Fruit fly (Drosophila melanogaster) whole organism, embryonic: ENCODE data around the gene CG9498.
A peak's percentile ranks its signal among the peaks of the same experiment; 100 is the strongest.

Experiments used
- Atf3 ChIP-seq: fragments of 200-800 bp; sonication (Bioruptor generic); optimal IDR thresholded peaks from 3 replicates; lab custom pipeline; 2016; ENCODE audit warnings: missing biosample characterization, missing genetic modification characterization
- Atf6 ChIP-seq: fragments of 200-800 bp; sonication (Bioruptor generic); IDR thresholded peaks from 2 replicates; pipeline ENCODE4 v1.3.6; 2022; ENCODE audit warnings: missing biosample characterization, missing genetic modification characterization
- Awh ChIP-seq: fragments of 200-800 bp; sonication (Bioruptor generic); IDR thresholded peaks from 2 replicates; pipeline ENCODE4, ENCODE4 v1.3.6; 2022; ENCODE audit warnings: missing biosample characterization, missing genetic modification characterization
- Bgb ChIP-seq: fragments of 200-800 bp; sonication (Bioruptor generic); IDR thresholded peaks from 2 replicates; pipeline ENCODE4 v1.3.6; 2022; ENCODE audit warnings: missing biosample characterization, missing genetic modification characterization; ENCODE audit not compliant: partially characterized antibody
- CG10209 ChIP-seq: fragments of 200-800 bp; sonication (Bioruptor generic); optimal IDR thresholded peaks from 3 replicates; lab custom pipeline; 2017; ENCODE audit warnings: missing biosample characterization, mild to moderate bottlenecking, missing genetic modification characterization, missing genetic modification reagents
- CG10959 ChIP-seq: fragments of 200-800 bp; sonication (Bioruptor generic); IDR thresholded peaks from 2 replicates; pipeline ENCODE4 v1.3.6; 2022; ENCODE audit warnings: missing biosample characterization, missing genetic modification characterization
- CG11504 ChIP-seq: fragments of 200-800 bp; sonication (Bioruptor generic); optimal IDR thresholded peaks from 3 replicates; lab custom pipeline; 2019; ENCODE audit warnings: missing biosample characterization, mild to moderate bottlenecking, missing genetic modification characterization, moderate library complexity
- CG11695 ChIP-seq: fragments of 200-800 bp; sonication (Bioruptor generic); IDR thresholded peaks from 3 replicates; pipeline ENCODE4 v1.3.6; 2022; ENCODE audit warnings: missing biosample characterization, missing genetic modification characterization
- CG13624 ChIP-seq: fragments of 200-800 bp; sonication (Bioruptor generic); optimal IDR thresholded peaks from 2 replicates; lab custom pipeline; 2016; ENCODE audit warnings: missing biosample characterization, missing genetic modification characterization
- CG15011 ChIP-seq: fragments of 200-800 bp; sonication (Bioruptor generic); optimal IDR thresholded peaks from 3 replicates; lab custom pipeline; 2018; ENCODE audit warnings: missing biosample characterization, mild to moderate bottlenecking, missing genetic modification characterization
- CG16779 ChIP-seq: fragments of 200-800 bp; sonication (Bioruptor generic); IDR thresholded peaks from 2 replicates; pipeline ENCODE4 v1.3.6; 2022; ENCODE audit warnings: missing biosample characterization, missing genetic modification characterization
- CG16815 ChIP-seq: fragments of 200-800 bp; sonication (Bioruptor generic); optimal IDR thresholded peaks from 3 replicates; lab custom pipeline; 2017; ENCODE audit warnings: missing biosample characterization, mild to moderate bottlenecking, missing genetic modification characterization
- CG4404 ChIP-seq: fragments of 200-800 bp; sonication (Bioruptor generic); IDR thresholded peaks from 2 replicates; pipeline ENCODE4 v1.3.6; 2022; ENCODE audit warnings: missing biosample characterization, missing genetic modification characterization
- CG4617 ChIP-seq: fragments of 200-800 bp; sonication (Bioruptor generic); optimal IDR thresholded peaks from 3 replicates; lab custom pipeline; 2016; ENCODE audit warnings: missing biosample characterization, missing genetic modification characterization, borderline replicate concordance
- CG4854 ChIP-seq: fragments of 200-800 bp; sonication (Bioruptor generic); optimal IDR thresholded peaks from 2 replicates; lab custom pipeline; 2016; ENCODE audit warnings: missing biosample characterization, missing genetic modification characterization, inconsistent platforms
- CG6765 ChIP-seq: fragments of 200-800 bp; sonication (Bioruptor generic); optimal IDR thresholded peaks from 3 replicates; lab custom pipeline; 2017; ENCODE audit warnings: missing biosample characterization, mild to moderate bottlenecking, missing genetic modification characterization
- CG7963 ChIP-seq: fragments of 200-800 bp; sonication (Bioruptor generic); IDR thresholded peaks from 3 replicates; pipeline ENCODE4 v1.3.6; 2022; ENCODE audit warnings: missing biosample characterization, missing genetic modification characterization; ENCODE audit not compliant: partially characterized antibody
- CG9876 ChIP-seq: fragments of 200-800 bp; sonication (Bioruptor generic); optimal IDR thresholded peaks from 2 replicates; lab custom pipeline; 2016; ENCODE audit warnings: missing biosample characterization, missing genetic modification characterization
- Chrac-16 ChIP-seq: fragments of 200-800 bp; sonication (Bioruptor generic); optimal IDR thresholded peaks from 3 replicates; lab custom pipeline; 2016; ENCODE audit warnings: missing biosample characterization, missing genetic modification characterization
- CkIIα-i1 ChIP-seq: fragments of 200-800 bp; sonication (Bioruptor generic); IDR thresholded peaks from 2 replicates; pipeline ENCODE4 v1.3.6; 2022; ENCODE audit warnings: missing biosample characterization, missing genetic modification characterization
- Dll ChIP-seq: fragments of 200-800 bp; sonication (Bioruptor generic); IDR thresholded peaks from 4 replicates; pipeline ENCODE4 v1.3.6; 2022; ENCODE audit warnings: missing biosample characterization, missing genetic modification characterization; ENCODE audit not compliant: partially characterized antibody
- Fer2 ChIP-seq: fragments of 200-800 bp; sonication (Bioruptor generic); optimal IDR thresholded peaks from 2 replicates; lab custom pipeline; 2018; ENCODE audit warnings: missing biosample characterization, mild to moderate bottlenecking, missing genetic modification characterization, moderate library complexity
- HLH54F ChIP-seq: fragments of 200-800 bp; sonication (Bioruptor generic); optimal IDR thresholded peaks from 3 replicates; lab custom pipeline; 2016; ENCODE audit warnings: missing biosample characterization, missing genetic modification characterization
- Hr3 ChIP-seq: fragments of 200-800 bp; sonication (Bioruptor generic); optimal IDR thresholded peaks from 3 replicates; lab custom pipeline; 2016; ENCODE audit warnings: missing biosample characterization, missing genetic modification characterization
- Hsf ChIP-seq: fragments of 200-800 bp; sonication (Bioruptor generic); optimal IDR thresholded peaks from 3 replicates; lab custom pipeline; 2016; ENCODE audit warnings: missing biosample characterization, missing genetic modification characterization
- Mad ChIP-seq: fragments of 200-800 bp; sonication (Bioruptor generic); optimal IDR thresholded peaks from 2 replicates; lab custom pipeline; 2016; ENCODE audit warnings: missing biosample characterization, missing genetic modification characterization
- NC2α ChIP-seq: fragments of 200-800 bp; sonication (Bioruptor generic); optimal IDR thresholded peaks from 2 replicates; lab custom pipeline; 2016; ENCODE audit warnings: missing biosample characterization, missing genetic modification characterization
- Nf-YB ChIP-seq: fragments of 200-800 bp; sonication (Bioruptor generic); optimal IDR thresholded peaks from 3 replicates; lab custom pipeline; 2019; ENCODE audit warnings: missing biosample characterization, mild to moderate bottlenecking, missing genetic modification characterization, moderate library complexity
- Sox100B ChIP-seq: fragments of 200-800 bp; sonication (Bioruptor generic); optimal IDR thresholded peaks from 3 replicates; lab custom pipeline; 2018; ENCODE audit warnings: missing biosample characterization, mild to moderate bottlenecking, missing genetic modification characterization
- Trl ChIP-seq, 3 experiments: fragments of >200 bp in 2 of 3; fragments of 200-800 bp in 1 of 3; sonication (Bioruptor generic) in 1 of 3; optimal IDR thresholded peaks; 2 replicates in 1 of 3; 3 replicates in 2 of 3; lab custom pipeline; 2016 to 2017; ENCODE audit warnings: missing biosample characterization in 1 of 3, missing genetic modification characterization in 1 of 3
- Vsx1 ChIP-seq: fragments of 200-800 bp; sonication (Bioruptor generic); optimal IDR thresholded peaks from 2 replicates; lab custom pipeline; 2017; ENCODE audit warnings: missing biosample characterization, mild to moderate bottlenecking, missing genetic modification characterization, missing genetic modification reagents
- ab ChIP-seq: fragments of 200-800 bp; sonication (Bioruptor generic); optimal IDR thresholded peaks from 2 replicates; lab custom pipeline; 2016; ENCODE audit warnings: missing biosample characterization, missing genetic modification characterization
- ase ChIP-seq: fragments of 200-800 bp; sonication (Bioruptor generic); IDR thresholded peaks from 3 replicates; pipeline ENCODE4 v1.3.6; 2022; ENCODE audit warnings: missing biosample characterization, missing genetic modification characterization
- chif ChIP-seq, 2 experiments: fragments of 200-800 bp; sonication (Bioruptor generic); optimal IDR thresholded peaks; 3 replicates each; lab custom pipeline; 2016; ENCODE audit warnings: missing biosample characterization in 2 of 2, missing genetic modification characterization in 2 of 2
- chn ChIP-seq: fragments of 200-800 bp; sonication (Bioruptor generic); optimal IDR thresholded peaks from 2 replicates; lab custom pipeline; 2016; ENCODE audit warnings: missing biosample characterization, missing genetic modification characterization
- dan ChIP-seq: fragments of 200-800 bp; sonication (Bioruptor generic); IDR thresholded peaks from 2 replicates; pipeline ENCODE4 v1.3.6; 2022; ENCODE audit warnings: missing biosample characterization, missing genetic modification characterization
- hkb ChIP-seq, 2 experiments: fragments of 200-800 bp in 1 of 2; fragments of >200 bp in 1 of 2; sonication (Bioruptor generic) in 1 of 2; IDR thresholded peaks in 1 of 2; optimal IDR thresholded peaks in 1 of 2; 2 replicates each; pipeline versions ENCODE4 v1.3.6 to Lab custom; 2017 to 2022; ENCODE audit warnings: missing biosample characterization in 1 of 2, missing genetic modification characterization in 1 of 2
- ken ChIP-seq: fragments of 200-800 bp; sonication (Bioruptor generic); IDR thresholded peaks from 3 replicates; pipeline ENCODE4 v1.3.6; 2022; ENCODE audit warnings: missing biosample characterization, missing genetic modification characterization
- klu ChIP-seq: fragments of 200-800 bp; sonication (Bioruptor generic); IDR thresholded peaks from 2 replicates; pipeline ENCODE4 v1.3.6; 2022; ENCODE audit warnings: missing biosample characterization, missing genetic modification characterization
- luna ChIP-seq: fragments of 200-800 bp; sonication (Bioruptor generic); optimal IDR thresholded peaks from 2 replicates; lab custom pipeline; 2016; ENCODE audit warnings: missing biosample characterization, missing genetic modification characterization
- nom ChIP-seq: fragments of 200-800 bp; sonication (Bioruptor generic); optimal IDR thresholded peaks from 2 replicates; lab custom pipeline; 2017; ENCODE audit warnings: missing biosample characterization, missing genetic modification characterization, mild to moderate bottlenecking, moderate library complexity, missing genetic modification reagents
- odd ChIP-seq: fragments of 200-800 bp; sonication (Bioruptor generic); optimal IDR thresholded peaks from 2 replicates; lab custom pipeline; 2017; ENCODE audit warnings: missing biosample characterization, mild to moderate bottlenecking, missing genetic modification characterization
- pum ChIP-seq: fragments of 200-800 bp; sonication (Bioruptor generic); optimal IDR thresholded peaks from 2 replicates; lab custom pipeline; 2016; ENCODE audit warnings: missing biosample characterization, missing genetic modification characterization
- rib ChIP-seq: fragments of 200-800 bp; sonication (Bioruptor generic); IDR thresholded peaks from 2 replicates; pipeline ENCODE4 v1.3.6; 2022; ENCODE audit warnings: missing biosample characterization, missing genetic modification characterization
- sens-2 ChIP-seq: fragments of 200-800 bp; sonication (Bioruptor generic); IDR thresholded peaks from 2 replicates; pipeline ENCODE4 v1.3.6; 2022; ENCODE audit warnings: missing biosample characterization, missing genetic modification characterization
- unc-4 ChIP-seq: fragments of 200-800 bp; sonication (Bioruptor generic); IDR thresholded peaks from 2 replicates; pipeline ENCODE4 v1.3.6; 2022; ENCODE audit warnings: missing biosample characterization, missing genetic modification characterization; ENCODE audit not compliant: partially characterized antibody
- usp ChIP-seq: fragments of >200 bp; optimal IDR thresholded peaks from 2 replicates; lab custom pipeline; 2017; ENCODE audit warnings: missing biosample characterization, missing genetic modification characterization
- vvl ChIP-seq: fragments of 200-800 bp; sonication (Bioruptor generic); IDR thresholded peaks from 2 replicates; pipeline ENCODE4 v1.3.6; 2022; ENCODE audit warnings: missing biosample characterization, missing genetic modification characterization
- wor ChIP-seq: fragments of 200-800 bp; sonication (Bioruptor generic); IDR thresholded peaks from 2 replicates; pipeline ENCODE4 v1.3.6; 2022; ENCODE audit warnings: missing biosample characterization, missing genetic modification characterization

CG9498 gene

DNA sequence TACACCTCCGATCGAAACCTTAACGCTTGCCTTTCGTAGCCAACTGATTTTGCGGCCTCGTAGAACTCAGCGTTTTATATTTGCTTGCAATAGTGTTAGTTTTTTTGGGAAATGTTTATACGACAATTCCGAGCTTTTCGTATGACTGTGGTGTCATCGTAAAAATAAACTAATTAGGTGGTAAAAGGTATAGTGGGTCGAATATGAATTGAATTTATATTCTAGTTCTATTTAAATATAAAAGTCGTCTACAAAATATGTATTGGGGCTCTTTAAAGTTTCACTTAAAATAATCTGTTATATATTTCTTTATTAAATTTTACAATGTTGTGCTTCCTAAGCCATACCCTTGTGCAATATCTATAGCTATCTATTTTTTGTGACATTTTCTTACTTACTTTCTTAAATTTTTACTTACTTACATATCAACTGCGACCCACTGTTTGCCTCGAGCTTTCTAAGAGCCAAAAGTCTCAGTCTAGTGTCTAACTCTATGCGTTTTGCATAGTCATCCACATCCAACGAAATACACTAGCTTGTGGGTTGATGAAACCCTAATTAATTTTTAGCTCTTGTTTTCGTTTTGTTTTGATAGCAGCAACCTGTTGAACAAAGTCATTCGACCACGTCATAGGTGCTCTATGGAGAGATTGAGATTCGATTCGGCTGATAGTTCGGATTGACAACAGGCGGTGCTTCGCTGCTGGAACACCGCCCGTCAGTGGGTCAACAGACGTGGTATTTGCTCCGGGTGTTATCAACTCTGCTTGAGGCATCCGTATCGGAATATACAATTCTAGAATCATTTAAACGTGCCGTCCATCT, at the start of gene CG9498 (continued):
- TF ChIP-seq Fer2 (tag; lab: Kevin White, UChicago) (peak; percentile 84), Trl (optimal IDR thresholded peaks at IDR 0.05; lab: Kevin White, UChicago) (no peak), Trl (GFP tag; optimal IDR thresholded peaks at IDR 0.05; lab: Kevin White, UChicago) (no peak), CG10209 (peak; percentile 77), rib (GFP tag; lab: Robert Waterston, UW) (no peak), Dll (GFP tag; lab: Robert Waterston, UW) (no peak), CG9876 (GFP tag; lab: Kevin White, UChicago) (no peak), CG16815 (GFP tag; lab: Kevin White, UChicago) (peak; percentile 55), Atf6 (GFP tag; lab: Robert Waterston, UW) (peak; percentile 79), ab (GFP tag; lab: Kevin White, UChicago) (no peak), Atf3 (GFP tag; lab: Kevin White, UChicago) (no peak), luna (peak; percentile 18), Sox100B (GFP tag; lab: Kevin White, UChicago) (peak; percentile 90), Bgb (GFP tag; lab: Robert Waterston, UW) (no peak), CkIIα-i1 (GFP tag; lab: Robert Waterston, UW) (no peak), usp (no peak), ken (GFP tag; lab: Robert Waterston, UW) (no peak), Hsf (GFP tag; lab: Kevin White, UChicago) (no peak), Hr3 (GFP tag; lab: Kevin White, UChicago) (peak; percentile 71), klu (GFP tag; lab: Robert Waterston, UW) (no peak; the same call in 1 of the 2 replicates), Vsx1 (GFP tag; lab: Kevin White, UChicago) (peak; percentile 93), chif (GFP tag; optimal IDR thresholded peaks at IDR 0.05; lab: Kevin White, UChicago) (no peak), ase (peak; percentile 72; the same call in 2 of the 3 replicates), hkb (optimal IDR thresholded peaks at IDR 0.05; lab: Kevin White, UChicago) (no peak), hkb (GFP tag; IDR thresholded peaks at IDR 0.05; lab: Robert Waterston, UW) (peak; percentile 77; the same call in 1 of the 2 replicates), Chrac-16 (GFP tag; lab: Kevin White, UChicago) (peak; percentile 33), CG13624 (no peak), vvl (peak; percentile 57), CG10959 (no peak), CG16779 (GFP tag; lab: Robert Waterston, UW) (peak; percentile 69; the same call in 1 of the 2 replicates), HLH54F (no peak), chn (GFP tag; lab: Kevin White, UChicago) (no peak), dan (GFP tag; lab: Robert Waterston, UW) (no peak), nom (GFP tag; lab: Kevin White, UChicago) (no peak), Awh (GFP tag; lab: Robert Waterston, UW) (peak; percentile 72), CG11695 (GFP tag; lab: Robert Waterston, UW) (peak; percentile 96), pum (no peak), CG4854 (GFP tag; lab: Kevin White, UChicago) (no peak), CG4617 (GFP tag; lab: Kevin White, UChicago) (no peak), unc-4 (no peak), CG11504 (tag; lab: Kevin White, UChicago) (peak; percentile 84), odd (GFP tag; lab: Kevin White, UChicago) (peak; percentile 78), CG15011 (peak; percentile 87), sens-2 (GFP tag; lab: Robert Waterston, UW) (no peak), wor (GFP tag; lab: Robert Waterston, UW) (no peak), Mad (GFP tag; lab: Kevin White, UChicago) (no peak), CG7963 (GFP tag; lab: Robert Waterston, UW) (no peak), CG4404 (GFP tag; lab: Robert Waterston, UW) (peak; percentile 63), CG6765 (peak; percentile 82), Nf-YB (GFP tag; lab: Kevin White, UChicago) (peak; percentile 43), NC2α (GFP tag; lab: Kevin White, UChicago) (no peak)
